Worm (Caenorhabditis elegans): ENCODE measurements around the gene ccdc-55.
A peak's percentile ranks its signal among the peaks of the same experiment; 100 is the strongest.

ccdc-55 gene

ce11 chrIII:4172210-4172609 is 3.6 kb upstream of the ccdc-55 start:
- TF ChIP-seq snpc-3.4 (tag; optimal IDR thresholded peaks at IDR 0.05) (peak; percentile 23), gei-17 (GFP tag; optimal IDR thresholded peaks at IDR 0.05) (no peak), Y53G8AR.9 (GFP tag; conservative IDR thresholded peaks at IDR 0.05) (peak; percentile 89), D2030.7 (GFP tag; IDR thresholded peaks at IDR 0.05) (peak; percentile 63), zfh-2 (GFP tag; conservative IDR thresholded peaks at IDR 0.05) (no peak), hlh-12 (tag; optimal IDR thresholded peaks at IDR 0.05) (no peak), aptf-3 (GFP tag; IDR thresholded peaks at IDR 0.05) (peak; percentile 76; the same call in 1 of the 2 replicates), Y95B8A.8 (GFP tag; IDR thresholded peaks at IDR 0.05) (0 out of 2 replicates have a peak, but pooled peaks have one; percentile 15), B0336.3 (GFP tag; IDR thresholded peaks at IDR 0.05) (peak; percentile 69), nhr-90 (tag; optimal IDR thresholded peaks at IDR 0.05) (no peak), ztf-6 (GFP tag; IDR thresholded peaks at IDR 0.05) (no peak), Y67H2A.10 (GFP tag; conservative IDR thresholded peaks at IDR 0.05) (no peak), lin-35 (GFP tag; optimal IDR thresholded peaks at IDR 0.05) (no peak), dox-1 (GFP tag; IDR thresholded peaks at IDR 0.05) (peak; percentile 3; the same call in 1 of the 2 replicates), hmg-1.2 (GFP tag; IDR thresholded peaks at IDR 0.05) (peak; percentile 35; the same call in 1 of the 2 replicates), F57C9.4 (tag; optimal IDR thresholded peaks at IDR 0.05) (no peak), atf-7 (tag; optimal IDR thresholded peaks at IDR 0.05) (peak; percentile 68), T26A5.8 (tag; optimal IDR thresholded peaks at IDR 0.05) (peak; percentile 15), sea-2 (GFP tag; IDR thresholded peaks at IDR 0.05) (no peak), sptf-2 (GFP tag; optimal IDR thresholded peaks at IDR 0.05) (no peak), bed-2 (GFP tag; IDR thresholded peaks at IDR 0.05) (no peak), somi-1 (GFP tag; optimal IDR thresholded peaks at IDR 0.05) (no peak), madf-8 (GFP tag; conservative IDR thresholded peaks at IDR 0.05) (no peak), attf-6 (GFP tag; IDR thresholded peaks at IDR 0.05) (0 out of 2 replicates have a peak, but pooled peaks have one; percentile 29), him-1 (tag; optimal IDR thresholded peaks at IDR 0.05) (peak; percentile 63), F55B11.4 (tag; optimal IDR thresholded peaks at IDR 0.05; ENCODE audit: borderline replicate concordance, insufficient read depth) (no peak), nhr-80 (tag; optimal IDR thresholded peaks at IDR 0.05) (no peak), egl-44 (GFP tag; IDR thresholded peaks at IDR 0.05) (no peak), die-1 (tag; optimal IDR thresholded peaks at IDR 0.05) (peak; percentile 54), chd-7 (tag; optimal IDR thresholded peaks at IDR 0.05) (peak; percentile 42), ztf-25 (GFP tag; IDR thresholded peaks at IDR 0.05) (0 out of 2 replicates have a peak, but pooled peaks have one; percentile 31), attf-5 (GFP tag; optimal IDR thresholded peaks at IDR 0.05) (no peak), ceh-79 (tag; optimal IDR thresholded peaks at IDR 0.05) (peak; percentile 69), lin-26 (GFP tag; IDR thresholded peaks at IDR 0.05) (no peak; the same call in 1 of the 2 replicates), F33H1.4 (GFP tag; IDR thresholded peaks at IDR 0.05) (no peak), F52B5.7 (tag; optimal IDR thresholded peaks at IDR 0.05) (no peak), hmg-20 (GFP tag; IDR thresholded peaks at IDR 0.05) (no peak), madf-3 (GFP tag; IDR thresholded peaks at IDR 0.05) (peak; percentile 85), F22D6.2 (tag; optimal IDR thresholded peaks at IDR 0.05) (no peak), T07F8.4 (tag; optimal IDR thresholded peaks at IDR 0.05) (no peak), ccch-3 (GFP tag; optimal IDR thresholded peaks at IDR 0.05) (no peak), ztf-18 (tag; optimal IDR thresholded peaks at IDR 0.05) (no peak), rec-8 (tag; optimal IDR thresholded peaks at IDR 0.05) (no peak), akir-1 (GFP tag; optimal IDR thresholded peaks at IDR 0.05) (no peak), rpc-1 (optimal IDR thresholded peaks at IDR 0.05) (no peak), rpc-1 (tag; optimal IDR thresholded peaks at IDR 0.05) (peak; percentile 7), lsl-1 (GFP tag; optimal IDR thresholded peaks at IDR 0.05) (peak; percentile 41), Y56A3A.18 (GFP tag; IDR thresholded peaks at IDR 0.05) (no peak), mcd-1 (GFP tag; IDR thresholded peaks at IDR 0.05) (no peak), cebp-2 (GFP tag; IDR thresholded peaks at IDR 0.05) (peak; percentile 61; the same call in 1 of the 2 replicates)

All from whole organism, young adult.